Worm (Caenorhabditis elegans) whole organism, young adult: ENCODE results near the gene flp-12.

Source experiments
- B0336.3 ChIP-seq: fragments of 200-800 bp; sonication (Bioruptor generic); IDR thresholded peaks from 2 replicates; pipeline ENCODE4 v1.3.6; 2022; ENCODE audit warnings: missing genetic modification characterization, missing compliant biosample characterization
- F57A8.1 ChIP-seq: fragments of 200-800 bp; sonication (Bioruptor generic); optimal IDR thresholded peaks from 2 replicates; lab custom pipeline; 2018; ENCODE audit warnings: mild to moderate bottlenecking, missing genetic modification characterization, moderate library complexity, missing compliant biosample characterization
- akir-1 ChIP-seq: fragments of 200-800 bp; sonication (Bioruptor generic); optimal IDR thresholded peaks from 2 replicates; lab custom pipeline; 2018; ENCODE audit warnings: mild to moderate bottlenecking, missing genetic modification characterization, moderate library complexity, missing compliant biosample characterization
- ama-1 ChIP-seq, 3 experiments: fragments of 150-350 bp in 1 of 3; sonication (generic microtip) in 2 of 3; optimal IDR thresholded peaks; 2 replicates each; lab custom pipeline; 2014 to 2018; ENCODE audit warnings: missing biosample characterization in 2 of 3, missing genetic modification characterization in 2 of 3, missing genetic modification reagents in 2 of 3
- aptf-2 ChIP-seq: fragments of 200-800 bp; sonication (Bioruptor generic); conservative IDR thresholded peaks from 2 replicates; pipeline ENCODE4 v1.3.6; 2022; ENCODE audit warnings: missing genetic modification reagents, missing genetic modification characterization, missing compliant biosample characterization
- die-1 ChIP-seq: sonication (generic microtip); optimal IDR thresholded peaks from 2 replicates; lab custom pipeline; 2016; ENCODE audit warnings: missing genotype, mild to moderate bottlenecking, missing genetic modification characterization, missing compliant biosample characterization
- dpl-1 ChIP-seq: fragments of 150-350 bp; optimal IDR thresholded peaks from 2 replicates; lab custom pipeline; 2014; ENCODE audit warnings: missing biosample characterization, missing genetic modification reagents, missing genetic modification characterization
- fkh-3 ChIP-seq: sonication (generic microtip); optimal IDR thresholded peaks from 2 replicates; lab custom pipeline; 2016; ENCODE audit warnings: mild to moderate bottlenecking, missing genetic modification characterization, missing compliant biosample characterization
- hrde-1 ChIP-seq: sonication (generic microtip); optimal IDR thresholded peaks from 2 replicates; lab custom pipeline; 2016; ENCODE audit warnings: missing genetic modification characterization, mild to moderate bottlenecking, missing compliant biosample characterization, moderate library complexity, missing genotype, missing genetic modification reagents, borderline replicate concordance
- mes-4 ChIP-seq: sonication (generic microtip); optimal IDR thresholded peaks from 2 replicates; lab custom pipeline; 2016; ENCODE audit warnings: missing genotype, missing genetic modification characterization, missing compliant biosample characterization
- snpc-1.1 ChIP-seq: sonication (generic microtip); optimal IDR thresholded peaks from 2 replicates; lab custom pipeline; 2017; ENCODE audit warnings: missing genetic modification characterization, mild to moderate bottlenecking, missing compliant biosample characterization, antibody characterized with exemption, moderate library complexity, missing genotype, missing genetic modification reagents; ENCODE audit not compliant: insufficient read depth
- snpc-4 ChIP-seq, 5 experiments: fragments of 150-350 bp in 1 of 5; sonication (generic microtip) in 4 of 5; optimal IDR thresholded peaks; 2 replicates each; lab custom pipeline; 2014 to 2018; ENCODE audit warnings: missing genetic modification characterization in 5 of 5, missing biosample characterization in 3 of 5, antibody characterized with exemption in 2 of 5, mild to moderate bottlenecking in 2 of 5, missing compliant biosample characterization in 2 of 5, missing genotype in 2 of 5, moderate library complexity in 2 of 5, missing genetic modification reagents in 1 of 5
- sptf-2 ChIP-seq: fragments of 200-800 bp; sonication (Bioruptor generic); optimal IDR thresholded peaks from 2 replicates; lab custom pipeline; 2018; ENCODE audit warnings: mild to moderate bottlenecking, missing genetic modification characterization, missing compliant biosample characterization
- ztf-3 ChIP-seq: fragments of 200-800 bp; sonication (Bioruptor generic); optimal IDR thresholded peaks from 2 replicates; lab custom pipeline; 2018; ENCODE audit warnings: mild to moderate bottlenecking, missing genetic modification characterization, missing compliant biosample characterization

DNA sequence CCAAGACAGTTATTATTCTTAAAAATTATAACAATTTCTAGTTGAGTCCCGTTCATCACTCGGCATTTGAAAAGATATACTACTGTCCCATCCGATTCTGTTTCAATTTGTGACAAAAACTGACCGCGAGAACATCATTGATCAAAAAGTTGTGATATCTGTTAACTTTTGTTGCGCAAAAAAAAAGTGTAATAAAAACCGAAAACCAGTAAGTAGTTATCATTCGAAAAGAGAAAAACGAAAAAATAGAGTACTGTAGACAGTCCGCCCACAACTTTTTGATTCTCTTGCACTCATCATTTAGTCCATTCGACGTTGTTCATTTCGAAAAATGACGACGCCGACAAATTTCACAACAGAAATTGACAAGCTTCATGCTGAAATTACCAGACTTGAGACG, 21.0 kb downstream of the flp-12 start, which contains the start of gene amt-1:
- no peak for TF ChIP-seq sptf-2
- no peak for TF ChIP-seq snpc-1.1 (tag; lab: Kevin White, UChicago)
- no peak for TF ChIP-seq die-1 (tag; lab: Kevin White, UChicago)
- TF ChIP-seq ama-1 (optimal IDR thresholded peaks at IDR 0.05; lab: Kevin White, UChicago): no peak
- no peak for TF ChIP-seq ama-1 (GFP tag; optimal IDR thresholded peaks at IDR 0.05; lab: Kevin White, UChicago)
- no peak for TF ChIP-seq hrde-1 (tag; lab: Kevin White, UChicago)
- TF ChIP-seq B0336.3 (GFP tag; lab: Robert Waterston, UW): no peak
- TF ChIP-seq F57A8.1 (GFP tag; lab: Kevin White, UChicago): no peak
- TF ChIP-seq mes-4 (tag; lab: Kevin White, UChicago): no peak
- no peak for TF ChIP-seq fkh-3
- TF ChIP-seq ztf-3 (GFP tag; lab: Kevin White, UChicago): no peak
- no peak for TF ChIP-seq snpc-4 (GFP tag; optimal IDR thresholded peaks at IDR 0.05; lab: Kevin White, UChicago)
- no peak for TF ChIP-seq snpc-4 (tag; optimal IDR thresholded peaks at IDR 0.05; lab: Kevin White, UChicago)
- TF ChIP-seq dpl-1: no peak
- no peak for TF ChIP-seq akir-1 (GFP tag; lab: Kevin White, UChicago)
- TF ChIP-seq aptf-2 (GFP tag; lab: Robert Waterston, UW): no peak
